Worm (Caenorhabditis elegans) whole organism, L4 larva: ENCODE data around the gene dpr-1.

Experiments
- R02D3.7 ChIP-seq: fragments of 150-350 bp; sonication (generic microtip); optimal IDR thresholded peaks from 3 replicates; lab custom pipeline; 2014; ENCODE audit warnings: missing biosample characterization, missing genetic modification characterization
- aha-1 ChIP-seq: fragments of 150-350 bp; peaks from one replicate; lab custom pipeline; 2014; ENCODE audit warnings: missing biosample characterization, missing genetic modification characterization
- ama-1 ChIP-seq: fragments of 150-350 bp; optimal IDR thresholded peaks from 2 replicates; lab custom pipeline; 2014; ENCODE audit warnings: inconsistent platforms, mixed read lengths
- ceh-28 ChIP-seq: fragments of 150-350 bp; optimal IDR thresholded peaks from 2 replicates; lab custom pipeline; 2014; ENCODE audit warnings: missing biosample characterization, missing genetic modification reagents, missing genetic modification characterization
- ceh-62 ChIP-seq: sonication (generic microtip); optimal IDR thresholded peaks from 2 replicates; lab custom pipeline; 2017; ENCODE audit warnings: missing biosample characterization, missing genetic modification characterization
- cey-2 ChIP-seq: sonication (generic microtip); optimal IDR thresholded peaks from 3 replicates; lab custom pipeline; 2017; ENCODE audit warnings: missing genetic modification characterization, mild to moderate bottlenecking, missing compliant biosample characterization, antibody characterized with exemption, borderline replicate concordance; ENCODE audit not compliant: insufficient read depth
- ctbp-1 ChIP-seq: fragments of 200-800 bp; sonication (Bioruptor generic); IDR thresholded peaks from 2 replicates; pipeline ENCODE4 v1.3.6; 2022; ENCODE audit warnings: missing genetic modification reagents, missing genetic modification characterization, missing compliant biosample characterization
- daf-12 ChIP-seq: fragments of 150-350 bp; optimal IDR thresholded peaks from 2 replicates; lab custom pipeline; 2014; ENCODE audit warnings: missing biosample characterization, missing genetic modification reagents, missing genetic modification characterization
- daf-16 ChIP-seq, 3 experiments: sonication (generic microtip); optimal IDR thresholded peaks; 2 replicates each; lab custom pipeline; 2016 to 2017; ENCODE audit warnings: missing genetic modification characterization in 3 of 3, missing genetic modification reagents in 3 of 3, mild to moderate bottlenecking in 2 of 3, missing compliant biosample characterization in 2 of 3, missing biosample characterization in 1 of 3, moderate library complexity in 1 of 3
- daf-19 ChIP-seq: fragments of 200-800 bp; sonication (Bioruptor generic); conservative IDR thresholded peaks from 2 replicates; pipeline ENCODE4 v1.3.6; 2022; ENCODE audit warnings: missing genetic modification characterization, missing compliant biosample characterization
- dmd-6 ChIP-seq: fragments of 200-800 bp; sonication (Bioruptor generic); IDR thresholded peaks from 2 replicates; pipeline ENCODE4 v1.3.6; 2022; ENCODE audit warnings: missing genetic modification reagents, missing genetic modification characterization, missing compliant biosample characterization
- dve-1 ChIP-seq: sonication (generic microtip); optimal IDR thresholded peaks from 2 replicates; lab custom pipeline; 2017; ENCODE audit warnings: antibody characterized with exemption, mild to moderate bottlenecking, missing genetic modification characterization, missing compliant biosample characterization; ENCODE audit not compliant: insufficient read depth
- gei-8 ChIP-seq: fragments of 200-800 bp; sonication (Bioruptor generic); optimal IDR thresholded peaks from 2 replicates; lab custom pipeline; 2018; ENCODE audit warnings: mild to moderate bottlenecking, missing genetic modification characterization, missing compliant biosample characterization
- hlh-11 ChIP-seq: fragments of 200-800 bp; sonication (Bioruptor generic); optimal IDR thresholded peaks from 2 replicates; lab custom pipeline; 2018; ENCODE audit warnings: mild to moderate bottlenecking, missing genetic modification characterization, missing compliant biosample characterization
- hlh-30 ChIP-seq: sonication (generic microtip); optimal IDR thresholded peaks from 2 replicates; lab custom pipeline; 2017; ENCODE audit warnings: antibody characterized with exemption, mild to moderate bottlenecking, missing genetic modification characterization, missing compliant biosample characterization; ENCODE audit not compliant: insufficient read depth
- hmg-1.1 ChIP-seq: fragments of 200-800 bp; sonication (Bioruptor generic); IDR thresholded peaks from 2 replicates; pipeline ENCODE4 v1.3.6; 2022; ENCODE audit warnings: missing genetic modification reagents, missing genetic modification characterization, missing compliant biosample characterization
- lsy-2 ChIP-seq, 2 experiments: fragments of 150-350 bp in 1 of 2; sonication (generic microtip) in 1 of 2; optimal IDR thresholded peaks; 2 replicates each; lab custom pipeline; 2014 to 2017; ENCODE audit warnings: missing biosample characterization in 2 of 2, missing genetic modification characterization in 2 of 2
- mdl-1 ChIP-seq, 2 experiments: fragments of 150-350 bp in 1 of 2; sonication (generic microtip) in 1 of 2; optimal IDR thresholded peaks; 2 replicates each; lab custom pipeline; 2014 to 2017; ENCODE audit warnings: missing biosample characterization in 2 of 2, missing genetic modification characterization in 2 of 2
- mep-1 ChIP-seq: fragments of 150-350 bp; sonication (generic microtip); optimal IDR thresholded peaks from 3 replicates; lab custom pipeline; 2014; ENCODE audit warnings: missing biosample characterization, missing genetic modification characterization
- nhr-10 ChIP-seq: fragments of 150-350 bp; optimal IDR thresholded peaks from 2 replicates; lab custom pipeline; 2014; ENCODE audit warnings: missing biosample characterization, missing genetic modification characterization
- nhr-102 ChIP-seq: sonication (generic microtip); optimal IDR thresholded peaks from 2 replicates; lab custom pipeline; 2016; ENCODE audit warnings: mild to moderate bottlenecking, missing genetic modification characterization, moderate library complexity, missing compliant biosample characterization
- nhr-11 ChIP-seq: fragments of 150-350 bp; optimal IDR thresholded peaks from 2 replicates; lab custom pipeline; 2014; ENCODE audit warnings: missing biosample characterization, missing genetic modification characterization
- nhr-25 ChIP-seq: sonication (generic microtip); optimal IDR thresholded peaks from 2 replicates; lab custom pipeline; 2017; ENCODE audit warnings: missing genetic modification characterization, mild to moderate bottlenecking, missing compliant biosample characterization, antibody characterized with exemption, moderate library complexity, borderline replicate concordance; ENCODE audit not compliant: insufficient read depth
- nhr-28 ChIP-seq: fragments of 150-350 bp; optimal IDR thresholded peaks from 2 replicates; lab custom pipeline; 2014; ENCODE audit warnings: missing biosample characterization, missing genetic modification characterization
- nhr-48 ChIP-seq: sonication (generic microtip); optimal IDR thresholded peaks from 2 replicates; lab custom pipeline; 2016; ENCODE audit warnings: mild to moderate bottlenecking, missing genetic modification characterization, missing compliant biosample characterization
- nhr-6 ChIP-seq: fragments of 150-350 bp; optimal IDR thresholded peaks from 2 replicates; lab custom pipeline; 2014; ENCODE audit warnings: missing biosample characterization, missing genetic modification characterization
- nhr-77 ChIP-seq: fragments of 150-350 bp; optimal IDR thresholded peaks from 2 replicates; lab custom pipeline; 2014; ENCODE audit warnings: missing biosample characterization, missing genetic modification characterization
- php-3 ChIP-seq: fragments of 200-800 bp; sonication (Bioruptor generic); IDR thresholded peaks from 2 replicates; pipeline ENCODE4 v1.3.6; 2022; ENCODE audit warnings: missing genetic modification reagents, missing genetic modification characterization, missing compliant biosample characterization
- pqm-1 ChIP-seq: sonication (generic microtip); optimal IDR thresholded peaks from 2 replicates; lab custom pipeline; 2017; ENCODE audit warnings: missing biosample characterization, missing genetic modification characterization
- saeg-2 ChIP-seq: fragments of 200-800 bp; sonication (Bioruptor generic); IDR thresholded peaks from 2 replicates; pipeline ENCODE4 v1.3.6; 2022; ENCODE audit warnings: missing genetic modification reagents, missing genetic modification characterization, missing compliant biosample characterization
- unc-62 ChIP-seq, 3 experiments: fragments of 150-350 bp in 1 of 3; sonication (generic microtip); optimal IDR thresholded peaks in 2 of 3; peaks in 1 of 3; 1 replicate in 1 of 3; 2 replicates in 2 of 3; lab custom pipeline; 2014 to 2017; ENCODE audit warnings: missing biosample characterization in 3 of 3, missing genetic modification characterization in 3 of 3, missing genetic modification reagents in 3 of 3, missing genotype in 1 of 3

The dpr-1 gene

ce11 chrV:13892457-13893375 is 49.3 kb downstream of the dpr-1 start, which contains the start of gene sptl-3:
TSS of gene sptl-3 (plus strand) at chrV:13893325.
- no peak for TF ChIP-seq daf-12 (tag; lab: Kevin White, UChicago)
- no peak for TF ChIP-seq ama-1
- TF ChIP-seq nhr-28 (tag; lab: Kevin White, UChicago): peak; percentile 93
- peak in 1 of 2 experiments; percentile 11 for TF ChIP-seq unc-62 (GFP tag; optimal IDR thresholded peaks at IDR 0.05 in 1 of 2; lab: Kevin White, UChicago)
- TF ChIP-seq unc-62 (tag; optimal IDR thresholded peaks at IDR 0.05; lab: Kevin White, UChicago): peak; percentile 13
- peak; percentile 13 for TF ChIP-seq nhr-102 (tag; lab: Kevin White, UChicago)
- peak; percentile 39 for TF ChIP-seq mep-1 (tag; lab: Kevin White, UChicago)
- TF ChIP-seq ceh-28 (tag; lab: Kevin White, UChicago): no peak
- TF ChIP-seq nhr-10 (tag; lab: Kevin White, UChicago): peak; percentile 63
- TF ChIP-seq php-3 (GFP tag; lab: Robert Waterston, UW): peak; percentile 67; the same call in 1 of the 2 replicates
- TF ChIP-seq aha-1: peak; percentile 92
- no peak for TF ChIP-seq daf-16 (GFP tag; optimal IDR thresholded peaks at IDR 0.05; lab: Kevin White, UChicago)
- peak; percentile 72 for TF ChIP-seq daf-16 (tag; optimal IDR thresholded peaks at IDR 0.05; lab: Kevin White, UChicago)
- 0 out of 2 replicates have a peak, but pooled peaks have one; percentile 30 for TF ChIP-seq ctbp-1 (GFP tag; lab: Robert Waterston, UW)
- no peak for TF ChIP-seq nhr-25
- TF ChIP-seq hlh-30 (tag; lab: Kevin White, UChicago): peak; percentile 58
- 0 out of 2 replicates have a peak, but pooled peaks have one; percentile 42 for TF ChIP-seq hmg-1.1 (GFP tag; lab: Robert Waterston, UW)
- peak in 1 of 2 experiments; percentile 84 for TF ChIP-seq mdl-1 (tag; optimal IDR thresholded peaks at IDR 0.05; lab: Kevin White, UChicago)
- no peak for TF ChIP-seq ceh-62 (tag; lab: Kevin White, UChicago)
- peak; percentile 59 for TF ChIP-seq nhr-48 (tag; lab: Kevin White, UChicago)
- TF ChIP-seq daf-19 (GFP tag; lab: Robert Waterston, UW): no peak
- TF ChIP-seq dmd-6 (GFP tag; lab: Robert Waterston, UW): peak; percentile 73
- TF ChIP-seq cey-2 (tag; lab: Kevin White, UChicago): peak; percentile 87
- no peak for TF ChIP-seq R02D3.7 (tag; lab: Kevin White, UChicago)
- TF ChIP-seq nhr-11 (tag; lab: Kevin White, UChicago): peak; percentile 60
- peak; percentile 19 for TF ChIP-seq nhr-6 (tag; lab: Kevin White, UChicago)
- peak; percentile 77 for TF ChIP-seq dve-1 (tag; lab: Kevin White, UChicago)
- 0 out of 2 replicates have a peak, but pooled peaks have one; percentile 21 for TF ChIP-seq saeg-2 (GFP tag; lab: Robert Waterston, UW)
- TF ChIP-seq gei-8 (GFP tag; lab: Kevin White, UChicago): peak; percentile 38
- peak; percentile 87 for TF ChIP-seq pqm-1 (tag; lab: Kevin White, UChicago)
- TF ChIP-seq hlh-11 (tag; lab: Kevin White, UChicago): peak; percentile 84
- peak in 1 of 2 experiments; percentile 34 for TF ChIP-seq lsy-2 (tag; optimal IDR thresholded peaks at IDR 0.05; lab: Kevin White, UChicago)

- TF ChIP-seq daf-12 (tag; lab: Kevin White, UChicago): no peak
- peak; percentile 37 for TF ChIP-seq nhr-28 (tag; lab: Kevin White, UChicago)
- peak; percentile 53 for TF ChIP-seq nhr-77 (tag; lab: Kevin White, UChicago)
- TF ChIP-seq nhr-102 (tag; lab: Kevin White, UChicago): no peak
- TF ChIP-seq php-3 (GFP tag; lab: Robert Waterston, UW): peak; percentile 55; the same call in 1 of the 2 replicates
- TF ChIP-seq daf-16 (GFP tag; optimal IDR thresholded peaks at IDR 0.05; lab: Kevin White, UChicago): no peak
- peak; percentile 96 for TF ChIP-seq daf-16 (tag; optimal IDR thresholded peaks at IDR 0.05; lab: Kevin White, UChicago)
- peak; percentile 45 for TF ChIP-seq hlh-11 (tag; lab: Kevin White, UChicago)
- peak; percentile 76 for TF ChIP-seq dve-1 (tag; lab: Kevin White, UChicago)
- peak; percentile 64 for TF ChIP-seq dmd-6 (GFP tag; lab: Robert Waterston, UW)
- TF ChIP-seq, all 104 proteins: peak for 7
Measured at ce11 chrV:13891489-13891888, 50.5 kb downstream of the dpr-1 start.
